Worm (Caenorhabditis elegans): Measurements from ENCODE around the gene M163.10.

- peak in 1 of 2 experiments; percentile 10 for TF ChIP-seq mdl-1 (tag; optimal IDR thresholded peaks at IDR 0.05)
- peak; percentile 81 for TF ChIP-seq F13H6.1 (tag; optimal IDR thresholded peaks at IDR 0.05)
These were observed 38.1 kb downstream of the M163.10 start for ce11 chrX:14508823-14509259.

Measured in whole organism, L2 larva.